Fruit fly (Drosophila melanogaster) whole organism, embryonic: ENCODE data around the gene CG15296.

ENCODE experiments used
- C15 ChIP-seq: fragments of 200-800 bp; sonication (Bioruptor generic); IDR thresholded peaks from 3 replicates; pipeline ENCODE4 v1.3.6; 2022; ENCODE audit warnings: missing biosample characterization, missing genetic modification characterization
- CG10267 ChIP-seq: fragments of 200-800 bp; sonication (Bioruptor generic); optimal IDR thresholded peaks from 2 replicates; lab custom pipeline; 2018; ENCODE audit warnings: missing biosample characterization, mild to moderate bottlenecking, missing genetic modification characterization, moderate library complexity
- CG10654 ChIP-seq: fragments of 200-800 bp; sonication (Bioruptor generic); optimal IDR thresholded peaks from 2 replicates; lab custom pipeline; 2016; ENCODE audit warnings: missing biosample characterization, missing genetic modification characterization
- CG11696 ChIP-seq: fragments of 200-800 bp; sonication (Bioruptor generic); IDR thresholded peaks from 2 replicates; pipeline ENCODE4 v1.3.6; 2022; ENCODE audit warnings: missing biosample characterization, missing genetic modification characterization
- CG12104 ChIP-seq: fragments of 200-800 bp; sonication (Bioruptor generic); optimal IDR thresholded peaks from 3 replicates; lab custom pipeline; 2016; ENCODE audit warnings: missing biosample characterization, missing genetic modification characterization
- CG12942 ChIP-seq: fragments of 200-800 bp; sonication (Bioruptor generic); optimal IDR thresholded peaks from 3 replicates; lab custom pipeline; 2016; ENCODE audit warnings: missing biosample characterization, missing genetic modification characterization
- CG14014 ChIP-seq: fragments of 200-800 bp; sonication (Bioruptor generic); IDR thresholded peaks from 2 replicates; pipeline ENCODE4 v1.3.6; 2022; ENCODE audit warnings: missing biosample characterization, missing genetic modification characterization
- CG1602 ChIP-seq: fragments of 200-800 bp; sonication (Bioruptor generic); optimal IDR thresholded peaks from 3 replicates; lab custom pipeline; 2016; ENCODE audit warnings: missing biosample characterization, missing genetic modification characterization
- CG16779 ChIP-seq: fragments of 200-800 bp; sonication (Bioruptor generic); IDR thresholded peaks from 2 replicates; pipeline ENCODE4 v1.3.6; 2022; ENCODE audit warnings: missing biosample characterization, missing genetic modification characterization
- CG17328 ChIP-seq: fragments of 200-800 bp; sonication (Bioruptor generic); IDR thresholded peaks from 2 replicates; pipeline ENCODE4 v1.3.6; 2022; ENCODE audit warnings: missing biosample characterization, missing genetic modification characterization
- CG17612 ChIP-seq: fragments of 200-800 bp; sonication (Bioruptor generic); IDR thresholded peaks from 2 replicates; pipeline ENCODE4 v1.3.6; 2022; ENCODE audit warnings: missing biosample characterization, missing genetic modification characterization
- CG2116 ChIP-seq: fragments of 200-800 bp; sonication (Bioruptor generic); optimal IDR thresholded peaks from 3 replicates; lab custom pipeline; 2018; ENCODE audit warnings: missing biosample characterization, mild to moderate bottlenecking, missing genetic modification characterization
- CG34224 ChIP-seq: fragments of 200-800 bp; sonication (Bioruptor generic); IDR thresholded peaks from 3 replicates; pipeline ENCODE4 v1.3.6; 2022; ENCODE audit warnings: missing biosample characterization, missing genetic modification characterization; ENCODE audit not compliant: partially characterized antibody
- CG4730 ChIP-seq: fragments of 200-800 bp; sonication (Bioruptor generic); IDR thresholded peaks from 2 replicates; pipeline ENCODE4 v1.3.6; 2022; ENCODE audit warnings: missing biosample characterization, missing genetic modification characterization
- CG7372 ChIP-seq: fragments of 200-800 bp; sonication (Bioruptor generic); IDR thresholded peaks from 2 replicates; pipeline ENCODE4 v1.3.6; 2022; ENCODE audit warnings: missing biosample characterization, missing genetic modification characterization
- CG8478 ChIP-seq: fragments of >200 bp; optimal IDR thresholded peaks from 2 replicates; lab custom pipeline; 2018
- Dbx ChIP-seq: fragments of 200-800 bp; sonication (Bioruptor generic); IDR thresholded peaks from 3 replicates; pipeline ENCODE4 v1.3.6; 2022; ENCODE audit warnings: missing biosample characterization, missing genetic modification characterization
- E2f1 ChIP-seq: fragments of 200-800 bp; sonication (Bioruptor generic); IDR thresholded peaks from 2 replicates; pipeline ENCODE4 v1.3.6; 2022; ENCODE audit warnings: missing biosample characterization, missing genetic modification characterization
- Fer2 ChIP-seq: fragments of 200-800 bp; sonication (Bioruptor generic); optimal IDR thresholded peaks from 2 replicates; lab custom pipeline; 2018; ENCODE audit warnings: missing biosample characterization, mild to moderate bottlenecking, missing genetic modification characterization, moderate library complexity
- HHEX ChIP-seq: fragments of 200-800 bp; sonication (Bioruptor generic); optimal IDR thresholded peaks from 3 replicates; lab custom pipeline; 2017; ENCODE audit warnings: missing biosample characterization, mild to moderate bottlenecking, missing genetic modification characterization, missing genetic modification reagents
- HmgD ChIP-seq: fragments of 200-800 bp; sonication (Bioruptor generic); optimal IDR thresholded peaks from 3 replicates; lab custom pipeline; 2016; ENCODE audit warnings: missing biosample characterization, missing genetic modification characterization
- Hr3 ChIP-seq: fragments of 200-800 bp; sonication (Bioruptor generic); optimal IDR thresholded peaks from 3 replicates; lab custom pipeline; 2016; ENCODE audit warnings: missing biosample characterization, missing genetic modification characterization
- Meics ChIP-seq: fragments of 200-800 bp; sonication (Bioruptor generic); optimal IDR thresholded peaks from 2 replicates; lab custom pipeline; 2017; ENCODE audit warnings: missing biosample characterization, mild to moderate bottlenecking, missing genetic modification characterization
- Scr ChIP-seq: fragments of 200-800 bp; sonication (Bioruptor generic); IDR thresholded peaks from 2 replicates; pipeline ENCODE4 v1.3.6; 2022; ENCODE audit warnings: missing biosample characterization, missing genetic modification characterization; ENCODE audit not compliant: partially characterized antibody
- Side ChIP-seq: fragments of 200-800 bp; sonication (Bioruptor generic); optimal IDR thresholded peaks from 2 replicates; lab custom pipeline; 2016; ENCODE audit warnings: missing biosample characterization, missing genetic modification characterization
- abd-A ChIP-seq: fragments of 200-800 bp; sonication (Bioruptor generic); optimal IDR thresholded peaks from 3 replicates; lab custom pipeline; 2019; ENCODE audit warnings: missing biosample characterization, mild to moderate bottlenecking, missing genetic modification characterization, moderate library complexity
- amos ChIP-seq: fragments of 200-800 bp; sonication (Bioruptor generic); IDR thresholded peaks from 2 replicates; pipeline ENCODE4 v1.3.6; 2022; ENCODE audit warnings: missing biosample characterization, missing genetic modification characterization; ENCODE audit not compliant: partially characterized antibody
- bowl ChIP-seq: fragments of 200-800 bp; sonication (Bioruptor generic); IDR thresholded peaks from 2 replicates; pipeline ENCODE4 v1.3.6; 2022; ENCODE audit warnings: missing biosample characterization, missing genetic modification characterization
- croc ChIP-seq: fragments of 200-800 bp; sonication (Bioruptor generic); conservative IDR thresholded peaks from 3 replicates; pipeline ENCODE4 v1.3.6; 2022; ENCODE audit warnings: missing biosample characterization, missing genetic modification characterization
- da ChIP-seq: fragments of 200-800 bp; sonication (Bioruptor generic); optimal IDR thresholded peaks from 2 replicates; lab custom pipeline; 2016; ENCODE audit warnings: missing biosample characterization, missing genetic modification characterization
- dati ChIP-seq: fragments of 200-800 bp; sonication (Bioruptor generic); IDR thresholded peaks from 2 replicates; pipeline ENCODE4 v1.3.6; 2022; ENCODE audit warnings: missing biosample characterization, missing genetic modification characterization
- dmrt11E ChIP-seq: fragments of 200-800 bp; sonication (Bioruptor generic); optimal IDR thresholded peaks from 3 replicates; lab custom pipeline; 2018; ENCODE audit warnings: missing biosample characterization, mild to moderate bottlenecking, missing genetic modification characterization, moderate library complexity
- en ChIP-seq: fragments of 200-800 bp; sonication (Bioruptor generic); optimal IDR thresholded peaks from 2 replicates; lab custom pipeline; 2016; ENCODE audit warnings: missing biosample characterization, missing genetic modification characterization
- esg ChIP-seq: fragments of 200-800 bp; sonication (Bioruptor generic); conservative IDR thresholded peaks from 2 replicates; pipeline ENCODE4 v1.3.6; 2022; ENCODE audit warnings: missing biosample characterization, missing genetic modification characterization
- ftz-f1 ChIP-seq: fragments of 200-800 bp; sonication (Bioruptor generic); optimal IDR thresholded peaks from 2 replicates; lab custom pipeline; 2016; ENCODE audit warnings: missing biosample characterization, missing genetic modification characterization
- grn ChIP-seq: fragments of 200-800 bp; sonication (Bioruptor generic); optimal IDR thresholded peaks from 3 replicates; lab custom pipeline; 2017; ENCODE audit warnings: missing biosample characterization, missing genetic modification characterization
- gsb ChIP-seq: fragments of 200-800 bp; sonication (Bioruptor generic); IDR thresholded peaks from 2 replicates; pipeline ENCODE4 v1.3.6; 2022; ENCODE audit warnings: missing biosample characterization, missing genetic modification characterization
- her ChIP-seq: fragments of 200-800 bp; sonication (Bioruptor generic); optimal IDR thresholded peaks from 2 replicates; lab custom pipeline; 2016; ENCODE audit warnings: missing biosample characterization, missing genetic modification characterization
- knrl ChIP-seq: fragments of 200-800 bp; sonication (Bioruptor generic); IDR thresholded peaks from 3 replicates; pipeline ENCODE4 v1.3.6; 2022; ENCODE audit warnings: missing biosample characterization, missing genetic modification characterization; ENCODE audit not compliant: partially characterized antibody
- lov ChIP-seq, 2 experiments: fragments of 200-800 bp in 1 of 2; fragments of >200 bp in 1 of 2; sonication (Bioruptor generic) in 1 of 2; IDR thresholded peaks in 1 of 2; optimal IDR thresholded peaks in 1 of 2; 2 replicates in 1 of 2; 3 replicates in 1 of 2; pipeline versions ENCODE4 v1.3.6 to Lab custom; 2017 to 2022; ENCODE audit warnings: missing biosample characterization in 1 of 2, missing genetic modification characterization in 1 of 2
- mld ChIP-seq: fragments of 200-800 bp; sonication (Bioruptor generic); IDR thresholded peaks from 3 replicates; pipeline ENCODE4 v1.3.6; 2022; ENCODE audit warnings: missing biosample characterization, missing genetic modification characterization; ENCODE audit not compliant: partially characterized antibody
- pho ChIP-seq: fragments of 200-800 bp; sonication (Bioruptor generic); optimal IDR thresholded peaks from 2 replicates; lab custom pipeline; 2016; ENCODE audit warnings: missing biosample characterization, missing genetic modification characterization
- sens ChIP-seq: fragments of 200-800 bp; sonication (Bioruptor generic); peaks from one replicate; lab custom pipeline; 2016; ENCODE audit warnings: missing biosample characterization, missing genetic modification characterization
- sim ChIP-seq: fragments of 200-800 bp; sonication (Bioruptor generic); IDR thresholded peaks from 2 replicates; pipeline ENCODE4 v1.3.6; 2022; ENCODE audit warnings: missing biosample characterization, missing genetic modification characterization
- tap ChIP-seq: fragments of 200-800 bp; optimal IDR thresholded peaks from 3 replicates; lab custom pipeline; 2019; ENCODE audit warnings: missing biosample characterization, mild to moderate bottlenecking, missing genetic modification characterization, moderate library complexity
- tgo ChIP-seq: fragments of 200-800 bp; sonication (Bioruptor generic); IDR thresholded peaks from 3 replicates; pipeline ENCODE4 v1.3.6; 2022; ENCODE audit warnings: missing biosample characterization, missing genetic modification characterization
- tio ChIP-seq: fragments of 200-800 bp; sonication (Bioruptor generic); optimal IDR thresholded peaks from 2 replicates; lab custom pipeline; 2017; ENCODE audit warnings: missing biosample characterization, missing genetic modification characterization, inconsistent platforms
- tna ChIP-seq: fragments of 200-800 bp; sonication (Bioruptor generic); IDR thresholded peaks from 2 replicates; pipeline ENCODE4 v1.3.6; 2022; ENCODE audit warnings: missing biosample characterization, missing genetic modification characterization; ENCODE audit not compliant: partially characterized antibody
- trem ChIP-seq: fragments of 200-800 bp; optimal IDR thresholded peaks from 3 replicates; lab custom pipeline; 2019; ENCODE audit warnings: missing biosample characterization, mild to moderate bottlenecking, missing genetic modification characterization, moderate library complexity
- wek ChIP-seq: fragments of 200-800 bp; sonication (Bioruptor generic); optimal IDR thresholded peaks from 3 replicates; lab custom pipeline; 2018; ENCODE audit warnings: missing biosample characterization, mild to moderate bottlenecking, missing genetic modification characterization, moderate library complexity
- zen2 ChIP-seq: fragments of 200-800 bp; sonication (Bioruptor generic); IDR thresholded peaks from 3 replicates; pipeline ENCODE4 v1.3.6; 2022; ENCODE audit warnings: missing biosample characterization, missing genetic modification characterization; ENCODE audit not compliant: partially characterized antibody

Gene CG15296

DNA sequence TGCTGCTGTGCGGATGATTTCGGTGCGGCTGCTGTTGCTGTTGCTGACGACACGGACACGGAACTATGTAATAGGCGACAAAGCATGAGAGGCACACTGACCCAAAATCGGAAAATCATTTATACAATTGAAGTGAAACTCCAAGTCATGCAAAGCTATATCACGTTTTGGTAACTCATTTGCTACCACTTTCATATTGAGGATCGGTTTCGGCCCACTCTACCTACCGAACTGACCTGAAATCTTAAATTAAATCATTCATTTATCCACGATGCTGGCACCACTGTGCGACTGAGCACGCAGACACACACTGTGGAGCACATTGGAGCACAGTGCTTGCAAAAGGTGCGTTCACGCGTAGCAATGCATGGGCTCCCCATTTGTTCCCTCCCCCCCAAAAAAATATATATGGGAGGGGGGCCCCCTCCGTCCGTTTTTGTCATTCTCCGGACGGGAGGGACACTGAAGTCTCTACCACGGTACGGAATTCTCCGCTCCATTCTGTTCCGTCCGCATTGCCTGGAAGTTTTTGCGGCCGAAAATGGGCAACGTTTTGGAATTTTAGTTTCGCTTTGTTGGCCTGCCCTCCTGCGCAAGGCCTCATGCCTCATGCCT, 3.9 kb upstream of the CG15296 start (continued):
- TF ChIP-seq her, result peak; percentile 39
- 0 out of 2 replicates have a peak, but pooled peaks have one; percentile 23 for TF ChIP-seq CG17328 (GFP tag; lab: Robert Waterston, UW)
- TF ChIP-seq CG11696, result no peak
- TF ChIP-seq CG8478, result no peak
- TF ChIP-seq CG7372 (GFP tag; lab: Robert Waterston, UW), result no peak
- no peak for TF ChIP-seq CG16779 (GFP tag; lab: Robert Waterston, UW)
- no peak for TF ChIP-seq sim (GFP tag; lab: Robert Waterston, UW)
- TF ChIP-seq HmgD (GFP tag; lab: Kevin White, UChicago), result no peak
- peak; percentile 48 for TF ChIP-seq Meics (GFP tag; lab: Kevin White, UChicago)
- TF ChIP-seq tgo (GFP tag; lab: Robert Waterston, UW), result 0 out of 3 replicates have a peak, but pooled peaks have one; percentile 17
- TF ChIP-seq CG1602 (GFP tag; lab: Kevin White, UChicago), result peak; percentile 4
- TF ChIP-seq mld (GFP tag; lab: Robert Waterston, UW), result no peak
- no peak for TF ChIP-seq lov (optimal IDR thresholded peaks at IDR 0.05; lab: Kevin White, UChicago)
- no peak for TF ChIP-seq lov (GFP tag; IDR thresholded peaks at IDR 0.05; lab: Robert Waterston, UW)
- no peak for TF ChIP-seq CG2116 (GFP tag; lab: Kevin White, UChicago)
- TF ChIP-seq CG12104 (GFP tag; lab: Kevin White, UChicago), result no peak
- TF ChIP-seq Hr3, result peak; percentile 23
- TF ChIP-seq CG10654, result peak; percentile 49
- TF ChIP-seq gsb (GFP tag; lab: Robert Waterston, UW), result no peak
- no peak for TF ChIP-seq C15 (GFP tag; lab: Robert Waterston, UW)
- no peak for TF ChIP-seq bowl (GFP tag; lab: Robert Waterston, UW)
- no peak for TF ChIP-seq dati
- peak; percentile 27; the same call in 1 of the 2 replicates for TF ChIP-seq E2f1 (GFP tag; lab: Robert Waterston, UW)
- peak; percentile 92 for TF ChIP-seq sens (GFP tag; lab: Kevin White, UChicago)
- peak; percentile 61 for TF ChIP-seq esg (GFP tag; lab: Robert Waterston, UW)
- peak; percentile 31 for TF ChIP-seq wek (GFP tag; lab: Kevin White, UChicago)
- no peak for TF ChIP-seq CG10267 (tag; lab: Kevin White, UChicago)
- no peak for TF ChIP-seq Side (GFP tag; lab: Kevin White, UChicago)
- TF ChIP-seq tio, result peak; percentile 19
- TF ChIP-seq ftz-f1 (GFP tag; lab: Kevin White, UChicago), result no peak
- peak; percentile 32 for TF ChIP-seq tap (tag; lab: Kevin White, UChicago)
- no peak for TF ChIP-seq pho (GFP tag; lab: Kevin White, UChicago)
- TF ChIP-seq abd-A (tag; lab: Kevin White, UChicago), result no peak
- TF ChIP-seq CG4730 (GFP tag; lab: Robert Waterston, UW), result no peak
- no peak for TF ChIP-seq croc (GFP tag; lab: Robert Waterston, UW)
- no peak for TF ChIP-seq zen2
- no peak for TF ChIP-seq knrl
- no peak for TF ChIP-seq Fer2 (tag; lab: Kevin White, UChicago)
- TF ChIP-seq da (GFP tag; lab: Kevin White, UChicago), result no peak
- 0 out of 2 replicates have a peak, but pooled peaks have one; percentile 11 for TF ChIP-seq CG14014 (GFP tag; lab: Robert Waterston, UW)
- TF ChIP-seq CG17612 (GFP tag; lab: Robert Waterston, UW), result no peak
- TF ChIP-seq CG34224 (GFP tag; lab: Robert Waterston, UW), result no peak
- peak; percentile 16 for TF ChIP-seq CG12942 (GFP tag; lab: Kevin White, UChicago)
- TF ChIP-seq grn (GFP tag; lab: Kevin White, UChicago), result no peak
- TF ChIP-seq Scr (GFP tag; lab: Robert Waterston, UW), result no peak
- TF ChIP-seq HHEX, result peak; percentile 54
- TF ChIP-seq en (GFP tag; lab: Kevin White, UChicago), result peak; percentile 18
- no peak for TF ChIP-seq Dbx (GFP tag; lab: Robert Waterston, UW)
- TF ChIP-seq tna (GFP tag; lab: Robert Waterston, UW), result no peak
- TF ChIP-seq trem (tag; lab: Kevin White, UChicago), result no peak
- no peak for TF ChIP-seq dmrt11E (tag; lab: Kevin White, UChicago)
- no peak for TF ChIP-seq amos
